Fruit fly (Drosophila melanogaster): ENCODE measurements around the gene Ttc30.
A peak's percentile ranks its signal among the peaks of the same experiment; 100 is the strongest.

Gene Ttc30

DNA sequence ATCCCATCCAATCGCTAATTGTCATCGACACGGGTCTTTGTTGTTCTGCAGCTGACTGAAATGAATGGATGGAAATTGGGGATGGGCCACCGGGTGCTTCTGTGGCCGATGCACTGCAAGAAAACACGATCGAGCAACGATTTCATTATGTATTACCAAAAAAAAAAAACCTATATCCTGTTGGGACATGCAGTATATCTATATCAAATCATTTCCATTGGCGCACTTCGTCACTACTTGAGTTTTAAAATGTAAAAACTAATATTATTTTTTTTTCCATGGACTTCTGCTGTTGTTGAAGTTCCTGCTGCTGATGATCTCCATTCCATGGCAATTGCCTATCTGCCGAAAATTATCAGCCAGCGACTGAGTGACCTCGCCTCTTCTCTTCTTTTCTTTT lies 32.8 kb upstream of the Ttc30 start (continued):
- 0 out of 3 replicates have a peak, but pooled peaks have one; percentile 53 for TF ChIP-seq CG3726 (GFP tag; IDR thresholded peaks at IDR 0.05)
- peak; percentile 29; the same call in 1 of the 2 replicates for TF ChIP-seq CG11085 (GFP tag; IDR thresholded peaks at IDR 0.05)
- peak; percentile 81; the same call in 2 of the 3 replicates for TF ChIP-seq ci (GFP tag; IDR thresholded peaks at IDR 0.05)
- peak; percentile 35; the same call in 1 of the 2 replicates for TF ChIP-seq NFAT (GFP tag; IDR thresholded peaks at IDR 0.05)
- no peak for TF ChIP-seq ac (GFP tag; optimal IDR thresholded peaks at IDR 0.05)
- peak; percentile 74 for TF ChIP-seq Med (GFP tag)
- no peak for TF ChIP-seq Scr (GFP tag; IDR thresholded peaks at IDR 0.05; ENCODE audit: partially characterized antibody)
- 0 out of 3 replicates have a peak, but pooled peaks have one; percentile 44 for TF ChIP-seq CG6175 (GFP tag; IDR thresholded peaks at IDR 0.05)
- peak; percentile 15 for TF ChIP-seq Hmr (GFP tag; optimal IDR thresholded peaks at IDR 0.05)

DNA sequence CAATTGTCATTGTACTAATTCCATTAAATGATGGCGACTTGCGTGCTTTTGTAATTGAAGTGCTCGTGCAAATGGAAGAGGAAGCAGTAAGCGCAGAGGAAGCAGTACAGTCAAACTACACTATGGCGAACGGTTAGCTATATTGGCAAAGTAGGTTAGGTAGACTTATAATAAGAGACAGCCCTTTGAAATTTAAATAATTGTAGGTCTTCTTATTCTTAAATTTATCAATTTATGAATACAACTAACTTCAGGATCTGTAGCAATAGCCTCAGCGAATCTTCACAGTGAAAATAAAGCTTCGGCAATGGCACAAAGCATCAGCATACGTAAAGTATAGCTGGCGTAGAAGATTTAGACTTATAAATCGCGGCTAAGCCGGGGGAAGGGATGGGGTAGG lies 32.2 kb upstream of the Ttc30 start:
- TF ChIP-seq sens (GFP tag) (peak; percentile 70), hth (optimal IDR thresholded peaks at IDR 0.05) (no peak), CG3281 (GFP tag; optimal IDR thresholded peaks at IDR 0.05) (no peak), al (GFP tag; IDR thresholded peaks at IDR 0.05) (no peak), CG12104 (GFP tag; optimal IDR thresholded peaks at IDR 0.05) (no peak), lilli (GFP tag; optimal IDR thresholded peaks at IDR 0.05) (no peak), tap (tag; optimal IDR thresholded peaks at IDR 0.05) (no peak), CG9215 (GFP tag; IDR thresholded peaks at IDR 0.05) (no peak), Lim3 (GFP tag; IDR thresholded peaks at IDR 0.05) (no peak), Ada2b (GFP tag; IDR thresholded peaks at IDR 0.05) (peak; percentile 37; the same call in 1 of the 2 replicates), kni (GFP tag; optimal IDR thresholded peaks at IDR 0.05) (no peak), esg (GFP tag; conservative IDR thresholded peaks at IDR 0.05) (peak; percentile 31; the same call in 1 of the 2 replicates), CG9609 (GFP tag; optimal IDR thresholded peaks at IDR 0.05) (no peak), sima (GFP tag; optimal IDR thresholded peaks at IDR 0.05) (no peak), sim (GFP tag; IDR thresholded peaks at IDR 0.05) (no peak), gem (tag; optimal IDR thresholded peaks at IDR 0.05) (peak; percentile 4), CG31388 (GFP tag; optimal IDR thresholded peaks at IDR 0.05) (no peak), CG12391 (tag; optimal IDR thresholded peaks at IDR 0.05) (no peak), gce (GFP tag; IDR thresholded peaks at IDR 0.05) (no peak), CG11504 (tag; optimal IDR thresholded peaks at IDR 0.05) (peak; percentile 23), CG2120 (GFP tag; optimal IDR thresholded peaks at IDR 0.05) (no peak), jing (GFP tag; optimal IDR thresholded peaks at IDR 0.05) (no peak), CG4707 (GFP tag; optimal IDR thresholded peaks at IDR 0.05) (no peak), MTF-1 (GFP tag; optimal IDR thresholded peaks at IDR 0.05; ENCODE audit: borderline replicate concordance) (no peak), CG10543 (GFP tag; optimal IDR thresholded peaks at IDR 0.05) (no peak), grau (tag; optimal IDR thresholded peaks at IDR 0.05) (peak; percentile 61), phol (tag; optimal IDR thresholded peaks at IDR 0.05) (no peak), Drgx (GFP tag; IDR thresholded peaks at IDR 0.05) (peak; percentile 23; the same call in 1 of the 2 replicates), Aef1 (GFP tag; IDR thresholded peaks at IDR 0.05) (peak; percentile 35; the same call in 1 of the 3 replicates), D19B (GFP tag; optimal IDR thresholded peaks at IDR 0.05) (no peak), stc (GFP tag; IDR thresholded peaks at IDR 0.05) (0 out of 2 replicates have a peak, but pooled peaks have one; percentile 29), PHDP (tag; optimal IDR thresholded peaks at IDR 0.05) (no peak), sens-2 (GFP tag; IDR thresholded peaks at IDR 0.05) (no peak), dan (GFP tag; IDR thresholded peaks at IDR 0.05) (no peak), pan (optimal IDR thresholded peaks at IDR 0.05) (no peak), pan (GFP tag; optimal IDR thresholded peaks at IDR 0.05 in 1 of 2, IDR thresholded peaks at IDR 0.05 in 1 of 2) (peak in 1 of 2 experiments; percentile 50), CG6791 (GFP tag; IDR thresholded peaks at IDR 0.05; ENCODE audit: partially characterized antibody) (no peak), fd102C (GFP tag; optimal IDR thresholded peaks at IDR 0.05) (no peak), CG1603 (tag; optimal IDR thresholded peaks at IDR 0.05) (no peak), dysf (GFP tag; IDR thresholded peaks at IDR 0.05) (peak; percentile 52; the same call in 2 of the 3 replicates), prd (optimal IDR thresholded peaks at IDR 0.05) (no peak), prd (GFP tag; IDR thresholded peaks at IDR 0.05) (peak; percentile 34; the same call in 1 of the 3 replicates)

Measured in whole organism, embryonic.